Worm (Caenorhabditis elegans) whole organism, mixed stage, embryonic: ENCODE results near the gene M03F8.1.

Experiments used
- bed-3 ChIP-seq: fragments of 200-800 bp; sonication (Bioruptor generic); optimal IDR thresholded peaks from 3 replicates; lab custom pipeline; 2018; ENCODE audit warnings: mild to moderate bottlenecking, missing genetic modification characterization, moderate library complexity, missing compliant biosample characterization
- ceh-39 ChIP-seq: fragments of 150-350 bp; optimal IDR thresholded peaks from 2 replicates; lab custom pipeline; 2014; ENCODE audit warnings: missing biosample characterization, missing genetic modification characterization
- ceh-83 ChIP-seq: fragments of 200-800 bp; sonication (Bioruptor generic); optimal IDR thresholded peaks from 2 replicates; lab custom pipeline; 2018; ENCODE audit warnings: mild to moderate bottlenecking, missing genetic modification characterization, missing compliant biosample characterization
- ces-1 ChIP-seq: fragments of 150-350 bp; optimal IDR thresholded peaks from 2 replicates; lab custom pipeline; 2014; ENCODE audit warnings: missing biosample characterization, missing genetic modification reagents, missing genetic modification characterization
- elt-1 ChIP-seq: sonication (generic microtip); optimal IDR thresholded peaks from 2 replicates; lab custom pipeline; 2017; ENCODE audit warnings: missing genetic modification characterization, mild to moderate bottlenecking, missing compliant biosample characterization, antibody characterized with exemption, moderate library complexity, borderline replicate concordance; ENCODE audit not compliant: insufficient read depth
- lsy-2 ChIP-seq: fragments of 150-350 bp; optimal IDR thresholded peaks from 2 replicates; lab custom pipeline; 2014; ENCODE audit warnings: missing biosample characterization, missing genetic modification characterization
- mep-1 ChIP-seq: fragments of 150-350 bp; optimal IDR thresholded peaks from 2 replicates; lab custom pipeline; 2017; ENCODE audit warnings: missing biosample characterization, missing genetic modification reagents, missing genetic modification characterization, inconsistent platforms
- nhr-12 ChIP-seq: fragments of 150-350 bp; optimal IDR thresholded peaks from 2 replicates; lab custom pipeline; 2014; ENCODE audit warnings: missing biosample characterization, missing genetic modification characterization
- nhr-28 ChIP-seq: fragments of 150-350 bp; optimal IDR thresholded peaks from 2 replicates; lab custom pipeline; 2014; ENCODE audit warnings: missing biosample characterization, missing genetic modification characterization
- pha-4 ChIP-seq: fragments of 150-350 bp; optimal IDR thresholded peaks from 2 replicates; lab custom pipeline; 2018; ENCODE audit warnings: missing biosample characterization, missing genetic modification reagents, missing genetic modification characterization
- unc-39 ChIP-seq: fragments of 150-350 bp; optimal IDR thresholded peaks from 2 replicates; lab custom pipeline; 2014; ENCODE audit warnings: missing biosample characterization, missing genetic modification characterization
- unc-62 ChIP-seq: fragments of 150-350 bp; optimal IDR thresholded peaks from 2 replicates; lab custom pipeline; 2014; ENCODE audit warnings: missing biosample characterization, missing genetic modification reagents, missing genetic modification characterization
- ztf-11 ChIP-seq: fragments of 150-350 bp; optimal IDR thresholded peaks from 2 replicates; lab custom pipeline; 2014; ENCODE audit warnings: missing biosample characterization, missing genetic modification characterization

- TF ChIP-seq ces-1 (GFP tag; lab: Kevin White, UChicago) (peak; percentile 47), bed-3 (no peak), nhr-12 (tag; lab: Kevin White, UChicago) (no peak), lsy-2 (tag; lab: Kevin White, UChicago) (no peak), mep-1 (tag; lab: Kevin White, UChicago) (no peak), elt-1 (tag; lab: Kevin White, UChicago) (no peak), ceh-83 (GFP tag; lab: Kevin White, UChicago) (no peak), ztf-11 (tag; lab: Kevin White, UChicago) (no peak), pha-4 (tag; lab: Kevin White, UChicago) (no peak), unc-62 (no peak), ceh-39 (tag; lab: Kevin White, UChicago) (no peak), nhr-28 (no peak), unc-39 (tag; lab: Kevin White, UChicago) (no peak)
Measured at ce11 chrV:5963696-5964095, 12.5 kb downstream of the M03F8.1 start, which contains the start of gene pcm-1.
